Worm (Caenorhabditis elegans) whole organism, L3 larva: Measurements from ENCODE around the gene vha-2.

Experiments used
- ZK546.5 ChIP-seq: sonication (generic microtip); optimal IDR thresholded peaks from 2 replicates; lab custom pipeline; 2017; ENCODE audit warnings: missing biosample characterization, missing genetic modification characterization
- ama-1 ChIP-seq: fragments of 150-350 bp; optimal IDR thresholded peaks from 2 replicates; lab custom pipeline; 2018
- ceh-82 ChIP-seq: fragments of 150-350 bp; optimal IDR thresholded peaks from 2 replicates; lab custom pipeline; 2014; ENCODE audit warnings: missing biosample characterization, missing genetic modification characterization
- egl-27 ChIP-seq: sonication (generic microtip); optimal IDR thresholded peaks from 4 replicates; lab custom pipeline; 2017; ENCODE audit warnings: missing biosample characterization, missing genetic modification reagents, missing genetic modification characterization
- lin-15B ChIP-seq: fragments of 150-350 bp; optimal IDR thresholded peaks from 2 replicates; lab custom pipeline; 2014; ENCODE audit warnings: missing biosample characterization, missing genetic modification characterization
- lin-39 ChIP-seq: fragments of 150-350 bp; optimal IDR thresholded peaks from 2 replicates; lab custom pipeline; 2018; ENCODE audit warnings: missing biosample characterization, missing genetic modification reagents, missing genetic modification characterization
- lsy-12 ChIP-seq: sonication (generic microtip); optimal IDR thresholded peaks from 2 replicates; lab custom pipeline; 2016; ENCODE audit warnings: mild to moderate bottlenecking, missing genetic modification characterization, missing compliant biosample characterization
- nhr-76 ChIP-seq: fragments of 150-350 bp; sonication (generic microtip); optimal IDR thresholded peaks from 5 replicates; lab custom pipeline; 2014; ENCODE audit warnings: missing biosample characterization, missing genetic modification characterization
- nhr-77 ChIP-seq: fragments of 150-350 bp; optimal IDR thresholded peaks from 2 replicates; lab custom pipeline; 2014; ENCODE audit warnings: missing biosample characterization, missing genetic modification characterization
- pqm-1 ChIP-seq: fragments of 150-350 bp; optimal IDR thresholded peaks from 2 replicates; lab custom pipeline; 2017; ENCODE audit warnings: missing biosample characterization, missing genetic modification characterization, inconsistent platforms
- unc-62 ChIP-seq: fragments of 150-350 bp; sonication (generic microtip); optimal IDR thresholded peaks from 4 replicates; lab custom pipeline; 2014; ENCODE audit warnings: missing biosample characterization, missing genetic modification reagents, missing genetic modification characterization
- ztf-11 ChIP-seq: fragments of 150-350 bp; optimal IDR thresholded peaks from 2 replicates; lab custom pipeline; 2014; ENCODE audit warnings: missing biosample characterization, missing genetic modification characterization

DNA sequence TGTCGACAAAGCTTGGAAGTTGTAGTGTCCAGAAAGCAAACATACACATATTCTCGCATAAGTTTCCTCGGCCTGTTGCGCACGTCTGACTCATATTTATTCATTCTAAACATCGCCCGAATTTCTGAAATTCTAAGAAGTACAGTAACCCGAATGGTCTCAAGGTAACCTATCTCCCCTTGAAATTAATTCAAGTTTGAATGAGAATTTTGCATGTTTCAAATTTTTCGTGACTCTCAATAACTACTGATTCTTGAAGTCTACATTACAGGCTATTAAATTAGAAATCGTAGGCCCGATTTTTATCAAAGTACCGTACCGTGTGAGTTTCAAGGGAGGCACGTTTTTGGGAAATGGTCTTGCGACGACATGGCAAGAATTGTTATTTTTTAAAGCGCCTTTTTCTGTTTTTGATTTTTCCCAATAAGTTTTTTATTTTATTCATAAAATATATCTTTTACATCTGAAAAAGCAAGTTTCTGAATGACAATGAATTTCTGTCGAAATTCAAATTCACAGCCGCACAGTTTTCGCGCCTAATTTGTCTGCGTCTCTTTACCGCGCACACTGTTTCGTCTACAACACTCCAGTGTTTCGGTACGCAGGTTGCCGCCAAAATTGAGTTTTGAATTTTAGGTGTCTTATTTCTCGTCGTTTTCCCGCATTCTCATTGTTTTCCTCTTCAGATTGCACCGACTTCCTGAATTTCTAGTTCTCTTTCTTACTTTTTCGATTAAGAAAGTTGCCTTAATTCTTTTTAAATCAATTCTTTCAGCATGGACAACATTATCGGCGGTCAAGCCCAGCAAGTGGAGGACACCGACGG, 11.8 kb downstream of the vha-2 start, which contains the start of the genes R10E11.9 and mcm-6:
- no peak for TF ChIP-seq ZK546.5 (tag; lab: Kevin White, UChicago)
- TF ChIP-seq lin-39 (tag; lab: Kevin White, UChicago): no peak
- no peak for TF ChIP-seq nhr-77 (tag; lab: Kevin White, UChicago)
- TF ChIP-seq lsy-12: no peak
- no peak for TF ChIP-seq unc-62 (GFP tag; lab: Kevin White, UChicago)
- TF ChIP-seq pqm-1: no peak
- no peak for TF ChIP-seq egl-27 (tag; lab: Kevin White, UChicago)
- no peak for TF ChIP-seq ztf-11
- TF ChIP-seq ceh-82: no peak
- TF ChIP-seq lin-15B (tag; lab: Kevin White, UChicago): no peak
- TF ChIP-seq ama-1 (lab: Kevin White, UChicago): no peak
- TF ChIP-seq nhr-76 (tag; lab: Kevin White, UChicago): no peak
